Worm (Caenorhabditis elegans): ENCODE data around the gene dpm-3.

Gene dpm-3

ce11 chrIV:12429504-12429903, 38.1 kb downstream of the dpm-3 start:
- TF ChIP-seq unc-39 (tag; optimal IDR thresholded peaks at IDR 0.05), result no peak
- no peak for TF ChIP-seq ceh-43 (GFP tag; optimal IDR thresholded peaks at IDR 0.05)
- no peak for TF ChIP-seq mab-5 (tag; optimal IDR thresholded peaks at IDR 0.05)
- TF ChIP-seq lin-32 (GFP tag; optimal IDR thresholded peaks at IDR 0.05), result no peak
- no peak for TF ChIP-seq blmp-1 (tag; optimal IDR thresholded peaks at IDR 0.05)
- no peak for TF ChIP-seq snpc-4 (tag; optimal IDR thresholded peaks at IDR 0.05)
- TF ChIP-seq lsy-2 (tag; optimal IDR thresholded peaks at IDR 0.05), result no peak
- no peak for TF ChIP-seq ceh-83 (GFP tag; optimal IDR thresholded peaks at IDR 0.05)
- no peak for TF ChIP-seq nhr-237 (tag; optimal IDR thresholded peaks at IDR 0.05)
- TF ChIP-seq lin-13 (tag; optimal IDR thresholded peaks at IDR 0.05), result no peak
- no peak for TF ChIP-seq ztf-11 (tag; optimal IDR thresholded peaks at IDR 0.05)
- TF ChIP-seq unc-62 (GFP tag; optimal IDR thresholded peaks at IDR 0.05), result no peak
- no peak for TF ChIP-seq cnd-1 (tag; optimal IDR thresholded peaks at IDR 0.05)
- no peak for TF ChIP-seq sem-2 (GFP tag; optimal IDR thresholded peaks at IDR 0.05)
- TF ChIP-seq mep-1 (tag; optimal IDR thresholded peaks at IDR 0.05), result no peak
- TF ChIP-seq ces-1 (GFP tag; optimal IDR thresholded peaks at IDR 0.05), result no peak
- no peak for TF ChIP-seq hlh-1 (tag; optimal IDR thresholded peaks at IDR 0.05)

- TF ChIP-seq lin-32 (GFP tag; optimal IDR thresholded peaks at IDR 0.05), result no peak
- TF ChIP-seq mab-5 (tag; optimal IDR thresholded peaks at IDR 0.05), result no peak
- TF ChIP-seq hlh-1 (tag; optimal IDR thresholded peaks at IDR 0.05), result no peak
- TF ChIP-seq sptf-1 (tag; optimal IDR thresholded peaks at IDR 0.05), result no peak
- TF ChIP-seq blmp-1 (tag; optimal IDR thresholded peaks at IDR 0.05), result no peak
- no peak for TF ChIP-seq sem-2 (GFP tag; optimal IDR thresholded peaks at IDR 0.05)
- no peak for TF ChIP-seq zip-8 (tag; optimal IDR thresholded peaks at IDR 0.05)
- no peak for TF ChIP-seq nhr-28 (tag; optimal IDR thresholded peaks at IDR 0.05)
- no peak for TF ChIP-seq nhr-12 (tag; optimal IDR thresholded peaks at IDR 0.05)
- no peak for TF ChIP-seq elt-1 (tag; optimal IDR thresholded peaks at IDR 0.05; ENCODE audit: borderline replicate concordance, insufficient read depth)
- TF ChIP-seq cnd-1 (tag; optimal IDR thresholded peaks at IDR 0.05), result no peak
- no peak for TF ChIP-seq nhr-2 (tag; optimal IDR thresholded peaks at IDR 0.05)
Observed at ce11 chrIV:12431755-12432154, 40.4 kb downstream of the dpm-3 start.

- TF ChIP-seq pha-4 (tag; optimal IDR thresholded peaks at IDR 0.05) (no peak), nhr-12 (tag; optimal IDR thresholded peaks at IDR 0.05) (no peak), cnd-1 (tag; optimal IDR thresholded peaks at IDR 0.05) (no peak), flh-1 (GFP tag; optimal IDR thresholded peaks at IDR 0.05) (no peak), lin-32 (GFP tag; optimal IDR thresholded peaks at IDR 0.05) (no peak), blmp-1 (tag; optimal IDR thresholded peaks at IDR 0.05) (no peak), sem-2 (GFP tag; optimal IDR thresholded peaks at IDR 0.05) (no peak), unc-120 (tag; optimal IDR thresholded peaks at IDR 0.05; ENCODE audit: poor library complexity, severe bottlenecking) (no peak), lin-13 (tag; optimal IDR thresholded peaks at IDR 0.05) (no peak), ces-1 (GFP tag; optimal IDR thresholded peaks at IDR 0.05) (no peak), ceh-39 (tag; optimal IDR thresholded peaks at IDR 0.05) (no peak), mab-5 (tag; optimal IDR thresholded peaks at IDR 0.05) (no peak), snpc-4 (tag; optimal IDR thresholded peaks at IDR 0.05) (no peak), nhr-237 (tag; optimal IDR thresholded peaks at IDR 0.05) (no peak), unc-62 (GFP tag; optimal IDR thresholded peaks at IDR 0.05) (no peak)
Observed at ce11 chrIV:12432340-12432739, 41.0 kb downstream of the dpm-3 start, which contains the start of gene clec-184. TSS of gene clec-184 (plus strand) at chrIV:12432640.

ce11 chrIV:12435442-12435841, 44.1 kb downstream of the dpm-3 start, which contains the start of gene irg-4:
TSS of gene irg-4 (plus strand) at chrIV:12435833.
- TF ChIP-seq mls-2 (tag; optimal IDR thresholded peaks at IDR 0.05), result no peak
- no peak for TF ChIP-seq blmp-1 (tag; optimal IDR thresholded peaks at IDR 0.05)

- TF ChIP-seq nhr-12 (tag; optimal IDR thresholded peaks at IDR 0.05) (no peak), M03D4.4 (tag; optimal IDR thresholded peaks at IDR 0.05) (no peak)
Observed at ce11 chrIV:12438359-12438758, 47.0 kb downstream of the dpm-3 start, which contains the start of gene clec-185. TSS of gene clec-185 (plus strand) at chrIV:12438659.

- TF ChIP-seq snpc-4 (tag; optimal IDR thresholded peaks at IDR 0.05), result no peak
- no peak for TF ChIP-seq drap-1 (GFP tag; optimal IDR thresholded peaks at IDR 0.05)
- no peak for TF ChIP-seq ham-2 (GFP tag; optimal IDR thresholded peaks at IDR 0.05)
Observed at ce11 chrIV:12441715-12442114, 50.3 kb downstream of the dpm-3 start, which contains the start of gene C25G4.17. TSS of gene C25G4.17 (plus strand) at chrIV:12442015.
